Fruit fly (Drosophila melanogaster): ENCODE data around the gene Cyp4d2.

The Cyp4d2 gene

DNA sequence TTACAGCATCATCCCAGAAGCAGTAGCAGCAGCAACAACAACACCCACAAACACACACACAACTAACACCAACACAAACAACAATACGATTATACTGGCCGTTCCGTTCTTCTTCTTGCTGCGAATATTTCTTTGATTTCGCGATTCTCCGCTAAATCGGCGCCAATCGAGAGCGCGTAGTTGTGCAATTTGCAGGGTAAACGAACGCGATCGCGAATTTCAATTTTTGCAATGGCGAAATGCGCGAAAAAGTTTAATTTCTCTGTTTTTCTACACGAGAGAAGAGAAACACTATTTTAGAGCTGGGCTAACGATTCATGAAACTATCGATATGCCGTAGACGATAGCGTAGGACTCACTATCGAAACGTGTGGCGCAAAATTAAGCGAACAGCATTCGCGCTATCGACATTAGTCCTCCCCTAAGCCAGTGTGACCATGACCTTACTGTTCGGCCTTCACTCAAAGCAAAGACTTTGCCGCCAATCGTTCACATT is 17.1 kb upstream of the Cyp4d2 start, which contains the start of gene wapl (continued):
- TF ChIP-seq Dfd (GFP tag; optimal IDR thresholded peaks at IDR 0.05) (no peak), chn (GFP tag; optimal IDR thresholded peaks at IDR 0.05) (peak; percentile 5), CG7987 (GFP tag; optimal IDR thresholded peaks at IDR 0.05) (no peak), CG13424 (tag; optimal IDR thresholded peaks at IDR 0.05) (no peak), Gug (GFP tag; IDR thresholded peaks at IDR 0.05) (peak; percentile 51; the same call in 1 of the 4 replicates), CG6654 (GFP tag; optimal IDR thresholded peaks at IDR 0.05) (no peak), Hr3 (GFP tag; optimal IDR thresholded peaks at IDR 0.05) (no peak), CG17361 (GFP tag; IDR thresholded peaks at IDR 0.05) (no peak), CG1832 (GFP tag; optimal IDR thresholded peaks at IDR 0.05) (no peak), stc (GFP tag; IDR thresholded peaks at IDR 0.05) (no peak), fd64A (GFP tag; optimal IDR thresholded peaks at IDR 0.05) (no peak), rib (GFP tag; IDR thresholded peaks at IDR 0.05) (no peak), croc (GFP tag; conservative IDR thresholded peaks at IDR 0.05) (no peak), CG17612 (GFP tag; IDR thresholded peaks at IDR 0.05) (no peak), CG8478 (optimal IDR thresholded peaks at IDR 0.05) (no peak), CG33213 (GFP tag; optimal IDR thresholded peaks at IDR 0.05) (peak; percentile 29), Hr39 (optimal IDR thresholded peaks at IDR 0.05) (no peak), cwo (GFP tag; optimal IDR thresholded peaks at IDR 0.05) (no peak), CG12104 (GFP tag; optimal IDR thresholded peaks at IDR 0.05) (no peak), hth (optimal IDR thresholded peaks at IDR 0.05) (no peak), CG11723 (GFP tag; optimal IDR thresholded peaks at IDR 0.05) (no peak), CG30403 (GFP tag; optimal IDR thresholded peaks at IDR 0.05) (peak; percentile 13), ash1 (GFP tag; optimal IDR thresholded peaks at IDR 0.05) (no peak), CG17186 (GFP tag; optimal IDR thresholded peaks at IDR 0.05) (peak; percentile 94), scrt (GFP tag; optimal IDR thresholded peaks at IDR 0.05) (no peak), CG15514 (GFP tag; optimal IDR thresholded peaks at IDR 0.05) (peak; percentile 83), CG15601 (tag; optimal IDR thresholded peaks at IDR 0.05) (peak; percentile 11), B-H1 (GFP tag; IDR thresholded peaks at IDR 0.05) (no peak), sqz (GFP tag; optimal IDR thresholded peaks at IDR 0.05) (no peak), CG8944 (GFP tag; optimal IDR thresholded peaks at IDR 0.05) (no peak), pfk (GFP tag; optimal IDR thresholded peaks at IDR 0.05) (no peak), sisA (GFP tag; IDR thresholded peaks at IDR 0.05) (0 out of 2 replicates have a peak, but pooled peaks have one; percentile 8), CG12769 (tag; optimal IDR thresholded peaks at IDR 0.05) (no peak), CG34422 (GFP tag; IDR thresholded peaks at IDR 0.05) (no peak), CG3163 (GFP tag; optimal IDR thresholded peaks at IDR 0.05) (peak; percentile 6), CG12391 (tag; optimal IDR thresholded peaks at IDR 0.05) (no peak), CG7745 (tag; optimal IDR thresholded peaks at IDR 0.05) (no peak), lab (GFP tag; optimal IDR thresholded peaks at IDR 0.05) (peak; percentile 19), CG32767 (GFP tag; IDR thresholded peaks at IDR 0.05) (no peak), Camta (GFP tag; optimal IDR thresholded peaks at IDR 0.05) (no peak), CG43689 (GFP tag; IDR thresholded peaks at IDR 0.05) (no peak), mld (GFP tag; IDR thresholded peaks at IDR 0.05; ENCODE audit: partially characterized antibody) (peak; percentile 87), CG13296 (GFP tag; optimal IDR thresholded peaks at IDR 0.05) (no peak), E2f2 (GFP tag; IDR thresholded peaks at IDR 0.05) (peak; percentile 94), Opbp (GFP tag; IDR thresholded peaks at IDR 0.05; ENCODE audit: partially characterized antibody) (peak; percentile 97), zfh2 (GFP tag; optimal IDR thresholded peaks at IDR 0.05) (no peak), chm (GFP tag; IDR thresholded peaks at IDR 0.05) (no peak), CrebB (tag; optimal IDR thresholded peaks at IDR 0.05) (no peak), CG7556 (GFP tag; optimal IDR thresholded peaks at IDR 0.05) (no peak), Sry-δ (GFP tag; optimal IDR thresholded peaks at IDR 0.05) (peak; percentile 99), ranshi (GFP tag; IDR thresholded peaks at IDR 0.05) (no peak), lbe (GFP tag; optimal IDR thresholded peaks at IDR 0.05) (no peak)

All from whole organism, embryonic.